Fruit fly (Drosophila melanogaster): ENCODE data around the gene CG3081.
A peak's percentile ranks its signal among the peaks of the same experiment; 100 is the strongest.

CG3081 gene

DNA sequence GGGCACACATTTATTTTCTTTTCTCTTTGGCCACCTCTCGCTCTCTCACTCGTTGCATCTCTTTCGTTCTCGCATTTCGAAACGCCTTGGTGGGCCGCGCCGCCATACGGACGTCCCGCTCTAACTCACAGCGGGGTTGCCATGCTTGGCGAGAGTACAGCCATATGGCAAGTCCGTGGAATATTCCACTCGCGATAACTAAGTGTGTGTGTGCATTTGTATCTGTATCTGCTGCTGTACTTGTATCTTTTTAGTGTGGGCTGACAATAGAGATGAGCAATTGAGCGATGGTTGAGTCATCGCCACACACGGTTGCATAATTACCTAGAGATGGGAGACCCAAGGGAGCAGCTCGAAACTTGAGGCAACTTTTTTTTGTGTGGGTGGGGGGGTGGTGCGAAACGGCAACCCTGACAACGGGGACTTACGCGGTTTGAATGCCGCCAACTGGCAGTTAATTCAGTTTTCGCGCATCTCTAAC is 40.7 kb upstream of the CG3081 start (continued):
- TF ChIP-seq pnt (GFP tag; optimal IDR thresholded peaks at IDR 0.05) (peak; percentile 73), tna (GFP tag; IDR thresholded peaks at IDR 0.05; ENCODE audit: partially characterized antibody) (peak; percentile 82), CG18476 (GFP tag; optimal IDR thresholded peaks at IDR 0.05) (no peak), NC2β (GFP tag; optimal IDR thresholded peaks at IDR 0.05) (peak; percentile 61), BEAF-32 (GFP tag; optimal IDR thresholded peaks at IDR 0.05) (peak; percentile 90), schlank (tag; optimal IDR thresholded peaks at IDR 0.05) (peak; percentile 81), cad (GFP tag; optimal IDR thresholded peaks at IDR 0.05) (no peak), Sry-β (GFP tag; optimal IDR thresholded peaks at IDR 0.05) (peak; percentile 68), Mad (GFP tag; optimal IDR thresholded peaks at IDR 0.05) (peak; percentile 80), Taf1 (GFP tag; IDR thresholded peaks at IDR 0.05) (peak; percentile 77), CG7745 (tag; optimal IDR thresholded peaks at IDR 0.05) (no peak), slou (GFP tag; optimal IDR thresholded peaks at IDR 0.05) (peak; percentile 62), CG4820 (GFP tag; optimal IDR thresholded peaks at IDR 0.05) (peak; percentile 68), CG7786 (GFP tag; optimal IDR thresholded peaks at IDR 0.05) (peak; percentile 93), btn (GFP tag; optimal IDR thresholded peaks at IDR 0.05) (peak; percentile 47), CrebB (tag; optimal IDR thresholded peaks at IDR 0.05) (peak; percentile 79), Elba2 (GFP tag; optimal IDR thresholded peaks at IDR 0.05) (peak; percentile 89), crol (GFP tag; IDR thresholded peaks at IDR 0.05) (peak; percentile 85), B-H2 (GFP tag; optimal IDR thresholded peaks at IDR 0.05) (peak; percentile 79), Dek (tag; optimal IDR thresholded peaks at IDR 0.05) (peak; percentile 76), CG17912 (GFP tag; optimal IDR thresholded peaks at IDR 0.05) (peak; percentile 65), Hand (GFP tag; optimal IDR thresholded peaks at IDR 0.05) (peak; percentile 50), mam (GFP tag; optimal IDR thresholded peaks at IDR 0.05) (peak; percentile 91), Ssrp (tag; optimal IDR thresholded peaks at IDR 0.05) (peak; percentile 65), CG6791 (GFP tag; IDR thresholded peaks at IDR 0.05; ENCODE audit: partially characterized antibody) (peak; percentile 84), nerfin-2 (GFP tag; IDR thresholded peaks at IDR 0.05; ENCODE audit: partially characterized antibody) (peak; percentile 64), CG10654 (GFP tag; optimal IDR thresholded peaks at IDR 0.05) (peak; percentile 61), cwo (GFP tag; optimal IDR thresholded peaks at IDR 0.05) (peak; percentile 72), CG16813 (GFP tag; IDR thresholded peaks at IDR 0.05; ENCODE audit: partially characterized antibody) (peak; percentile 89), hkb (optimal IDR thresholded peaks at IDR 0.05) (peak; percentile 5), hkb (GFP tag; IDR thresholded peaks at IDR 0.05) (peak; percentile 88), CG8359 (GFP tag; optimal IDR thresholded peaks at IDR 0.05; ENCODE audit: borderline replicate concordance) (no peak), nmo (GFP tag; optimal IDR thresholded peaks at IDR 0.05) (peak; percentile 74), CG16815 (GFP tag; optimal IDR thresholded peaks at IDR 0.05) (peak; percentile 57), CG2678 (tag; optimal IDR thresholded peaks at IDR 0.05) (peak; percentile 84), sima (GFP tag; optimal IDR thresholded peaks at IDR 0.05) (no peak), Pdp1 (GFP tag; optimal IDR thresholded peaks at IDR 0.05) (peak; percentile 84 to 100), her (GFP tag; optimal IDR thresholded peaks at IDR 0.05) (peak; percentile 86), amos (GFP tag; IDR thresholded peaks at IDR 0.05; ENCODE audit: partially characterized antibody) (peak; percentile 85), C15 (GFP tag; IDR thresholded peaks at IDR 0.05) (peak; percentile 48; the same call in 1 of the 3 replicates), gce (GFP tag; IDR thresholded peaks at IDR 0.05) (peak; percentile 62; the same call in 1 of the 3 replicates), CG8089 (GFP tag; optimal IDR thresholded peaks at IDR 0.05) (peak; percentile 65), CG12071 (GFP tag; optimal IDR thresholded peaks at IDR 0.05) (peak; percentile 73), ase (GFP tag; IDR thresholded peaks at IDR 0.05) (peak; percentile 81), danr (GFP tag; IDR thresholded peaks at IDR 0.05) (peak; percentile 77), Dref (GFP tag; IDR thresholded peaks at IDR 0.05) (peak; percentile 62), CG17328 (GFP tag; IDR thresholded peaks at IDR 0.05) (peak; percentile 83), Stat92E (GFP tag; optimal IDR thresholded peaks at IDR 0.05) (no peak), Vsx1 (GFP tag; optimal IDR thresholded peaks at IDR 0.05) (peak; percentile 40), CG16779 (GFP tag; IDR thresholded peaks at IDR 0.05) (peak; percentile 91)

All from whole organism, embryonic.